Fruit fly (Drosophila melanogaster) whole organism, embryonic: ENCODE measurements around the gene CG31089.

Source experiments
- Atf-2 ChIP-seq: fragments of 200-800 bp; sonication (Bioruptor generic); optimal IDR thresholded peaks from 2 replicates; lab custom pipeline; 2016; ENCODE audit warnings: missing biosample characterization, missing genetic modification characterization
- Awh ChIP-seq: fragments of 200-800 bp; sonication (Bioruptor generic); IDR thresholded peaks from 2 replicates; pipeline ENCODE4, ENCODE4 v1.3.6; 2022; ENCODE audit warnings: missing biosample characterization, missing genetic modification characterization
- B-H1 ChIP-seq: fragments of 200-800 bp; sonication (Bioruptor generic); IDR thresholded peaks from 3 replicates; pipeline ENCODE4 v1.3.6; 2022; ENCODE audit warnings: missing biosample characterization, missing genetic modification characterization
- BEAF-32 ChIP-seq: fragments of 200-800 bp; sonication (Bioruptor generic); optimal IDR thresholded peaks from 3 replicates; lab custom pipeline; 2017; ENCODE audit warnings: missing biosample characterization, missing genetic modification characterization, mild to moderate bottlenecking, moderate library complexity, missing genetic modification reagents
- CG12219 ChIP-seq: fragments of 200-800 bp; sonication (Bioruptor generic); optimal IDR thresholded peaks from 3 replicates; lab custom pipeline; 2018; ENCODE audit warnings: missing biosample characterization, mild to moderate bottlenecking, missing genetic modification characterization
- CG14050 ChIP-seq: fragments of 200-800 bp; sonication (Bioruptor generic); IDR thresholded peaks from 3 replicates; pipeline ENCODE4 v1.3.6; 2022; ENCODE audit warnings: missing biosample characterization, missing genetic modification characterization
- CG14965 ChIP-seq: fragments of 200-800 bp; sonication (Bioruptor generic); optimal IDR thresholded peaks from 2 replicates; lab custom pipeline; 2016; ENCODE audit warnings: missing biosample characterization, missing genetic modification characterization, borderline replicate concordance
- CG17802 ChIP-seq: fragments of 200-800 bp; sonication (Bioruptor generic); optimal IDR thresholded peaks from 2 replicates; lab custom pipeline; 2018; ENCODE audit warnings: missing biosample characterization, mild to moderate bottlenecking, missing genetic modification characterization, moderate library complexity
- CG18262 ChIP-seq: fragments of 200-800 bp; optimal IDR thresholded peaks from 3 replicates; lab custom pipeline; 2019; ENCODE audit warnings: missing biosample characterization, mild to moderate bottlenecking, missing genetic modification characterization, moderate library complexity
- CG18599 ChIP-seq: fragments of 200-800 bp; sonication (Bioruptor generic); optimal IDR thresholded peaks from 3 replicates; lab custom pipeline; 2017; ENCODE audit warnings: missing biosample characterization, missing genetic modification characterization, mild to moderate bottlenecking, moderate library complexity, missing genetic modification reagents
- CG2120 ChIP-seq: fragments of 200-800 bp; sonication (Bioruptor generic); optimal IDR thresholded peaks from 3 replicates; lab custom pipeline; 2016; ENCODE audit warnings: missing biosample characterization, missing genetic modification characterization
- CG2875 ChIP-seq: fragments of 200-800 bp; sonication (Bioruptor generic); optimal IDR thresholded peaks from 2 replicates; lab custom pipeline; 2017; ENCODE audit warnings: missing biosample characterization, mild to moderate bottlenecking, missing genetic modification characterization, missing genetic modification reagents
- CG2889 ChIP-seq: fragments of 200-800 bp; sonication (Bioruptor generic); IDR thresholded peaks from 3 replicates; pipeline ENCODE4 v1.3.6; 2022; ENCODE audit warnings: missing biosample characterization, missing genetic modification characterization
- CG30403 ChIP-seq: fragments of 200-800 bp; sonication (Bioruptor generic); optimal IDR thresholded peaks from 3 replicates; lab custom pipeline; 2016; ENCODE audit warnings: missing biosample characterization, missing genetic modification characterization
- CG6254 ChIP-seq: fragments of 200-800 bp; sonication (Bioruptor generic); optimal IDR thresholded peaks from 3 replicates; lab custom pipeline; 2017; ENCODE audit warnings: mild to moderate bottlenecking, missing biosample characterization, missing genetic modification reagents, missing genetic modification characterization
- CG6272 ChIP-seq: fragments of 200-800 bp; sonication (Bioruptor generic); IDR thresholded peaks from 2 replicates; pipeline ENCODE4 v1.3.6; 2022; ENCODE audit warnings: missing biosample characterization, missing genetic modification characterization
- CG6765 ChIP-seq: fragments of 200-800 bp; sonication (Bioruptor generic); optimal IDR thresholded peaks from 3 replicates; lab custom pipeline; 2017; ENCODE audit warnings: missing biosample characterization, mild to moderate bottlenecking, missing genetic modification characterization
- CG9215 ChIP-seq: fragments of 200-800 bp; sonication (Bioruptor generic); IDR thresholded peaks from 2 replicates; pipeline ENCODE4 v1.3.6; 2022; ENCODE audit warnings: missing biosample characterization, missing genetic modification characterization
- CG9437 ChIP-seq: fragments of 200-800 bp; sonication (Bioruptor generic); optimal IDR thresholded peaks from 2 replicates; lab custom pipeline; 2018; ENCODE audit warnings: missing biosample characterization, mild to moderate bottlenecking, missing genetic modification characterization
- CG9817 ChIP-seq: fragments of 200-800 bp; sonication (Bioruptor generic); optimal IDR thresholded peaks from 2 replicates; lab custom pipeline; 2018; ENCODE audit warnings: missing biosample characterization, mild to moderate bottlenecking, missing genetic modification characterization, moderate library complexity
- CHES-1-like ChIP-seq: fragments of 200-800 bp; sonication (Bioruptor generic); optimal IDR thresholded peaks from 2 replicates; lab custom pipeline; 2016; ENCODE audit warnings: missing biosample characterization, missing genetic modification characterization
- Chrac-16 ChIP-seq: fragments of 200-800 bp; sonication (Bioruptor generic); optimal IDR thresholded peaks from 3 replicates; lab custom pipeline; 2016; ENCODE audit warnings: missing biosample characterization, missing genetic modification characterization
- D19A ChIP-seq: fragments of 200-800 bp; optimal IDR thresholded peaks from 3 replicates; lab custom pipeline; 2019; ENCODE audit warnings: missing biosample characterization, mild to moderate bottlenecking, missing genetic modification characterization, moderate library complexity
- Doc3 ChIP-seq: fragments of 200-800 bp; sonication (Bioruptor generic); IDR thresholded peaks from 3 replicates; pipeline ENCODE4 v1.3.6; 2022; ENCODE audit warnings: missing biosample characterization, missing genetic modification characterization; ENCODE audit not compliant: partially characterized antibody
- Fer3 ChIP-seq: fragments of 200-800 bp; sonication (Bioruptor generic); optimal IDR thresholded peaks from 2 replicates; lab custom pipeline; 2018; ENCODE audit warnings: missing biosample characterization, mild to moderate bottlenecking, missing genetic modification characterization, moderate library complexity
- HLH3B ChIP-seq: fragments of 200-800 bp; sonication (Bioruptor generic); IDR thresholded peaks from 2 replicates; pipeline ENCODE4 v1.3.6; 2022; ENCODE audit warnings: missing biosample characterization, missing genetic modification characterization
- HLHmδ ChIP-seq: fragments of 200-800 bp; sonication (Bioruptor generic); optimal IDR thresholded peaks from 2 replicates; lab custom pipeline; 2018; ENCODE audit warnings: missing biosample characterization, mild to moderate bottlenecking, missing genetic modification characterization, moderate library complexity
- Hey ChIP-seq: fragments of 200-800 bp; sonication (Bioruptor generic); optimal IDR thresholded peaks from 3 replicates; lab custom pipeline; 2018; ENCODE audit warnings: missing biosample characterization, mild to moderate bottlenecking, missing genetic modification characterization
- Med ChIP-seq: fragments of 200-800 bp; sonication (Bioruptor generic); peaks from one replicate; lab custom pipeline; 2016; ENCODE audit warnings: missing biosample characterization, missing genetic modification characterization, mild to moderate bottlenecking, inconsistent platforms, moderate library complexity
- NK7.1 ChIP-seq: fragments of 200-800 bp; sonication (Bioruptor generic); optimal IDR thresholded peaks from 3 replicates; lab custom pipeline; 2016; ENCODE audit warnings: missing biosample characterization, missing genetic modification characterization
- Taf1 ChIP-seq: fragments of 200-800 bp; sonication (Bioruptor generic); IDR thresholded peaks from 2 replicates; pipeline ENCODE4 v1.3.6; 2022; ENCODE audit warnings: missing biosample characterization, missing genetic modification characterization
- aop ChIP-seq: fragments of 200-800 bp; sonication (Bioruptor generic); IDR thresholded peaks from 2 replicates; pipeline ENCODE4 v1.3.6; 2022; ENCODE audit warnings: missing biosample characterization, missing genetic modification characterization
- ash1 ChIP-seq: fragments of 200-800 bp; sonication (Bioruptor generic); optimal IDR thresholded peaks from 2 replicates; lab custom pipeline; 2018; ENCODE audit warnings: missing biosample characterization, mild to moderate bottlenecking, missing genetic modification characterization
- bsh ChIP-seq, 2 experiments: fragments of 200-800 bp; sonication (Bioruptor generic); optimal IDR thresholded peaks; 2 replicates each; lab custom pipeline; 2017 to 2018; ENCODE audit warnings: mild to moderate bottlenecking in 2 of 2, missing biosample characterization in 2 of 2, missing genetic modification characterization in 2 of 2, moderate library complexity in 1 of 2
- ci ChIP-seq: fragments of 200-800 bp; sonication (Bioruptor generic); IDR thresholded peaks from 3 replicates; pipeline ENCODE4 v1.3.6; 2022; ENCODE audit warnings: missing biosample characterization, missing genetic modification characterization
- dimm ChIP-seq: fragments of 200-800 bp; sonication (Bioruptor generic); IDR thresholded peaks from 2 replicates; pipeline ENCODE4 v1.3.6; 2022; ENCODE audit warnings: missing biosample characterization, missing genetic modification characterization
- fru ChIP-seq: fragments of >200 bp; optimal IDR thresholded peaks from 2 replicates; lab custom pipeline; 2017
- gsb-n ChIP-seq: fragments of 200-800 bp; sonication (Bioruptor generic); optimal IDR thresholded peaks from 3 replicates; lab custom pipeline; 2018; ENCODE audit warnings: missing biosample characterization, mild to moderate bottlenecking, missing genetic modification characterization
- ken ChIP-seq: fragments of 200-800 bp; sonication (Bioruptor generic); IDR thresholded peaks from 3 replicates; pipeline ENCODE4 v1.3.6; 2022; ENCODE audit warnings: missing biosample characterization, missing genetic modification characterization
- klu ChIP-seq: fragments of 200-800 bp; sonication (Bioruptor generic); IDR thresholded peaks from 2 replicates; pipeline ENCODE4 v1.3.6; 2022; ENCODE audit warnings: missing biosample characterization, missing genetic modification characterization
- kni ChIP-seq: fragments of 200-800 bp; sonication (Bioruptor generic); optimal IDR thresholded peaks from 3 replicates; lab custom pipeline; 2017; ENCODE audit warnings: mild to moderate bottlenecking, missing biosample characterization, missing genetic modification reagents, missing genetic modification characterization
- mam ChIP-seq: fragments of 200-800 bp; sonication (Bioruptor generic); optimal IDR thresholded peaks from 3 replicates; lab custom pipeline; 2016; ENCODE audit warnings: missing biosample characterization, missing genetic modification characterization
- mirr ChIP-seq: fragments of 200-800 bp; sonication (Bioruptor generic); optimal IDR thresholded peaks from 3 replicates; lab custom pipeline; 2018; ENCODE audit warnings: missing biosample characterization, mild to moderate bottlenecking, missing genetic modification characterization
- oc ChIP-seq: fragments of 200-800 bp; sonication (Bioruptor generic); optimal IDR thresholded peaks from 2 replicates; lab custom pipeline; 2018; ENCODE audit warnings: missing biosample characterization, mild to moderate bottlenecking, missing genetic modification characterization, moderate library complexity
- ro ChIP-seq: fragments of 200-800 bp; sonication (Bioruptor generic); IDR thresholded peaks from 2 replicates; pipeline ENCODE4 v1.3.6; 2022; ENCODE audit warnings: missing biosample characterization, missing genetic modification characterization
- seq ChIP-seq: fragments of 200-800 bp; sonication (Bioruptor generic); IDR thresholded peaks from 2 replicates; pipeline ENCODE4 v1.3.6; 2022; ENCODE audit warnings: missing biosample characterization, missing genetic modification characterization
- sisA ChIP-seq: fragments of 200-800 bp; sonication (Bioruptor generic); IDR thresholded peaks from 2 replicates; pipeline ENCODE4 v1.3.6; 2022; ENCODE audit warnings: missing biosample characterization, missing genetic modification characterization
- slou ChIP-seq: fragments of 200-800 bp; sonication (Bioruptor generic); optimal IDR thresholded peaks from 3 replicates; lab custom pipeline; 2016; ENCODE audit warnings: missing biosample characterization, missing genetic modification characterization
- trem ChIP-seq: fragments of 200-800 bp; optimal IDR thresholded peaks from 3 replicates; lab custom pipeline; 2019; ENCODE audit warnings: missing biosample characterization, mild to moderate bottlenecking, missing genetic modification characterization, moderate library complexity
- ttk ChIP-seq: fragments of 200-800 bp; sonication (Bioruptor generic); IDR thresholded peaks from 2 replicates; pipeline ENCODE4 v2.1.2; 2022; ENCODE audit warnings: missing biosample characterization, missing genetic modification characterization

Gene CG31089

dm6 chr3R:25888307-25889075, 14.0 kb upstream of the CG31089 start, which contains the start of gene Lnk (continued):
- no peak for TF ChIP-seq sisA (GFP tag; lab: Robert Waterston, UW)
- no peak for TF ChIP-seq HLH3B (GFP tag; lab: Robert Waterston, UW)
- TF ChIP-seq CG18599 (GFP tag; lab: Kevin White, UChicago) = no peak
- TF ChIP-seq D19A (tag; lab: Kevin White, UChicago) = no peak
- no peak for TF ChIP-seq ash1
- no peak for TF ChIP-seq CG9215
- no peak for TF ChIP-seq CG14050 (GFP tag; lab: Robert Waterston, UW)
- TF ChIP-seq bsh (GFP tag; optimal IDR thresholded peaks at IDR 0.05; lab: Kevin White, UChicago) = peak in 1 of 2 experiments; percentile 71
- no peak for TF ChIP-seq CG6272 (GFP tag; lab: Robert Waterston, UW)
- TF ChIP-seq kni = peak; percentile 45
- peak; percentile 3 for TF ChIP-seq CG30403 (GFP tag; lab: Kevin White, UChicago)
- TF ChIP-seq klu (GFP tag; lab: Robert Waterston, UW) = peak; percentile 34; the same call in 1 of the 2 replicates
- TF ChIP-seq ci (GFP tag; lab: Robert Waterston, UW) = peak; percentile 61; the same call in 2 of the 3 replicates
- TF ChIP-seq CG9437 (GFP tag; lab: Kevin White, UChicago) = peak; percentile 3
- TF ChIP-seq B-H1 (GFP tag; lab: Robert Waterston, UW) = no peak
- TF ChIP-seq fru (lab: Kevin White, UChicago) = no peak
- peak; percentile 23 for TF ChIP-seq mirr (GFP tag; lab: Kevin White, UChicago)
- TF ChIP-seq ro (GFP tag; lab: Robert Waterston, UW) = no peak
- peak; percentile 53 for TF ChIP-seq CG2120 (GFP tag; lab: Kevin White, UChicago)
- TF ChIP-seq Hey = no peak
- no peak for TF ChIP-seq CG12219
- TF ChIP-seq CG6765 = no peak
- no peak for TF ChIP-seq CG17802 (tag; lab: Kevin White, UChicago)
- no peak for TF ChIP-seq CG9817 (tag; lab: Kevin White, UChicago)
- no peak for TF ChIP-seq Atf-2 (GFP tag; lab: Kevin White, UChicago)
- no peak for TF ChIP-seq NK7.1 (GFP tag; lab: Kevin White, UChicago)
- no peak for TF ChIP-seq HLHmδ
- TF ChIP-seq Awh (GFP tag; lab: Robert Waterston, UW) = no peak
- TF ChIP-seq Chrac-16 (GFP tag; lab: Kevin White, UChicago) = no peak
- no peak for TF ChIP-seq CG6254 (GFP tag; lab: Kevin White, UChicago)
- no peak for TF ChIP-seq oc (tag; lab: Kevin White, UChicago)
- TF ChIP-seq dimm = no peak
- TF ChIP-seq CHES-1-like (GFP tag; lab: Kevin White, UChicago) = peak; percentile 15
- no peak for TF ChIP-seq CG18262 (tag; lab: Kevin White, UChicago)
- TF ChIP-seq ken = no peak
- TF ChIP-seq CG14965 = no peak
- no peak for TF ChIP-seq ttk (GFP tag; lab: Robert Waterston, UW)
- peak; percentile 57 for TF ChIP-seq Med (GFP tag; lab: Kevin White, UChicago)
- no peak for TF ChIP-seq slou (GFP tag; lab: Kevin White, UChicago)
- peak; percentile 75 for TF ChIP-seq trem (tag; lab: Kevin White, UChicago)
- no peak for TF ChIP-seq seq (GFP tag; lab: Robert Waterston, UW)
- no peak for TF ChIP-seq Taf1 (GFP tag; lab: Robert Waterston, UW)
- TF ChIP-seq BEAF-32 (GFP tag; lab: Kevin White, UChicago) = peak; percentile 96
- TF ChIP-seq CG2875 (GFP tag; lab: Kevin White, UChicago) = no peak
- TF ChIP-seq Doc3 (GFP tag; lab: Robert Waterston, UW) = peak; percentile 80
- TF ChIP-seq CG2889 (GFP tag; lab: Robert Waterston, UW) = no peak
- peak; percentile 64 for TF ChIP-seq gsb-n (tag; lab: Kevin White, UChicago)
- no peak for TF ChIP-seq mam (GFP tag; lab: Kevin White, UChicago)
- TF ChIP-seq aop = peak; percentile 44; the same call in 1 of the 2 replicates
- TF ChIP-seq Fer3 = peak; percentile 25
